Worm (Caenorhabditis elegans) whole organism, young adult: ENCODE measurements around the gene bcc-1.

Experiments used
- B0019.2 ChIP-seq: fragments of 200-800 bp; sonication (Bioruptor generic); conservative IDR thresholded peaks from 2 replicates; pipeline ENCODE4 v1.3.6; 2022; ENCODE audit warnings: missing genetic modification reagents, missing genetic modification characterization, missing compliant biosample characterization
- F49E8.2 ChIP-seq: sonication (generic microtip); optimal IDR thresholded peaks from 3 replicates; lab custom pipeline; 2017; ENCODE audit warnings: missing genetic modification characterization, mild to moderate bottlenecking, missing compliant biosample characterization, antibody characterized with exemption, moderate library complexity; ENCODE audit not compliant: insufficient read depth
- efl-1 ChIP-seq: fragments of 150-350 bp; optimal IDR thresholded peaks from 2 replicates; lab custom pipeline; 2014; ENCODE audit warnings: missing biosample characterization, missing genetic modification reagents, missing genetic modification characterization
- fkh-3 ChIP-seq: sonication (generic microtip); optimal IDR thresholded peaks from 2 replicates; lab custom pipeline; 2016; ENCODE audit warnings: mild to moderate bottlenecking, missing genetic modification characterization, missing compliant biosample characterization
- nhr-120 ChIP-seq: fragments of 200-800 bp; sonication (Bioruptor generic); IDR thresholded peaks from 2 replicates; pipeline ENCODE4 v1.3.6; 2022; ENCODE audit warnings: missing genetic modification characterization, missing compliant biosample characterization
- snpc-1.3 ChIP-seq: sonication (generic microtip); optimal IDR thresholded peaks from 2 replicates; lab custom pipeline; 2017; ENCODE audit warnings: missing genetic modification characterization, mild to moderate bottlenecking, missing compliant biosample characterization, antibody characterized with exemption, moderate library complexity, missing genotype, missing genetic modification reagents; ENCODE audit not compliant: insufficient read depth
- snpc-4 ChIP-seq, 5 experiments: fragments of 150-350 bp in 1 of 5; sonication (generic microtip) in 4 of 5; optimal IDR thresholded peaks; 2 replicates each; lab custom pipeline; 2014 to 2018; ENCODE audit warnings: missing genetic modification characterization in 5 of 5, missing biosample characterization in 3 of 5, antibody characterized with exemption in 2 of 5, mild to moderate bottlenecking in 2 of 5, missing compliant biosample characterization in 2 of 5, missing genotype in 2 of 5, moderate library complexity in 2 of 5, missing genetic modification reagents in 1 of 5

DNA sequence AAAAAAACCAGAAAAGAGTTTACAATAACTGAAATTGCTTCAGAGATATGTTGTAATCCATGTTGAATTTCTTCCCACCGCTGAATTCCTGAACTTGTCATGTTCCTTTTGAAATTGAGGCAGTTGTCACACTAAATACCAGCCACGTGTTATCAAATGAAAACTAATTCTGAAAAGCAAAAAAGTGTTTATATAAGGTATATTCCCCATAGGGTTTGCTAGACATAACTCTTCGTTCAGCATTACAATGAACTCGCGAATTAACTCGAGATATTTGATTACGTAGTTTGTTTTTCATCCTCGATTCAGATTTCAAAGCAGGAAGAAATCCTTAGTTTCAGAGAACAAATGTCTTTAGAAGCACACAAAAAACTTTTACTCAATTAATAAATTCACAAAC lies 7.9 kb upstream of the bcc-1 start, which contains the start of gene str-3:
- no peak for TF ChIP-seq fkh-3 (tag; lab: Kevin White, UChicago)
- TF ChIP-seq snpc-4 (GFP tag; optimal IDR thresholded peaks at IDR 0.05; lab: Kevin White, UChicago), result no peak
- no peak for TF ChIP-seq snpc-4 (tag; optimal IDR thresholded peaks at IDR 0.05; lab: Kevin White, UChicago)
- no peak for TF ChIP-seq snpc-1.3
- no peak for TF ChIP-seq B0019.2 (GFP tag; lab: Robert Waterston, UW)
- TF ChIP-seq F49E8.2, result no peak
- no peak for TF ChIP-seq efl-1 (GFP tag; lab: Kevin White, UChicago)
- no peak for TF ChIP-seq nhr-120 (GFP tag; lab: Robert Waterston, UW)
